Worm (Caenorhabditis elegans) whole organism, late embryonic: ENCODE measurements around the gene wht-1.

ENCODE experiments used
- C08G9.2 ChIP-seq: sonication (generic microtip); optimal IDR thresholded peaks from 2 replicates; lab custom pipeline; 2016; ENCODE audit warnings: mild to moderate bottlenecking, missing genetic modification characterization, moderate library complexity, missing compliant biosample characterization
- C38D4.7 ChIP-seq: fragments of 200-800 bp; sonication (Bioruptor generic); optimal IDR thresholded peaks from 2 replicates; lab custom pipeline; 2018; ENCODE audit warnings: mild to moderate bottlenecking, missing genetic modification characterization, moderate library complexity, missing compliant biosample characterization
- K02D7.2 ChIP-seq: sonication (generic microtip); optimal IDR thresholded peaks from 2 replicates; lab custom pipeline; 2017; ENCODE audit warnings: mild to moderate bottlenecking, missing genetic modification characterization, missing compliant biosample characterization
- T23F11.4 ChIP-seq: fragments of 200-800 bp; sonication (Bioruptor generic); optimal IDR thresholded peaks from 2 replicates; lab custom pipeline; 2018; ENCODE audit warnings: mild to moderate bottlenecking, missing genetic modification characterization, missing compliant biosample characterization
- Y22D7AL.16 ChIP-seq: sonication (generic microtip); optimal IDR thresholded peaks from 2 replicates; lab custom pipeline; 2016; ENCODE audit warnings: missing genetic modification characterization, missing compliant biosample characterization
- ceh-18 ChIP-seq: sonication (generic microtip); optimal IDR thresholded peaks from 2 replicates; lab custom pipeline; 2016; ENCODE audit warnings: missing genetic modification characterization, missing compliant biosample characterization
- ceh-19 ChIP-seq: fragments of 200-800 bp; sonication (Bioruptor generic); optimal IDR thresholded peaks from 2 replicates; lab custom pipeline; 2018; ENCODE audit warnings: mild to moderate bottlenecking, missing genetic modification characterization, missing compliant biosample characterization
- ceh-24 ChIP-seq: sonication (generic microtip); optimal IDR thresholded peaks from 2 replicates; lab custom pipeline; 2016; ENCODE audit warnings: mild to moderate bottlenecking, missing genetic modification characterization, missing compliant biosample characterization
- ceh-31 ChIP-seq: sonication (generic microtip); optimal IDR thresholded peaks from 2 replicates; lab custom pipeline; 2016; ENCODE audit warnings: missing genetic modification characterization, missing compliant biosample characterization
- ceh-48 ChIP-seq: sonication (generic microtip); optimal IDR thresholded peaks from 2 replicates; lab custom pipeline; 2016; ENCODE audit warnings: missing genetic modification characterization, inconsistent platforms, missing compliant biosample characterization
- ceh-6 ChIP-seq: fragments of 200-800 bp; sonication (Bioruptor generic); optimal IDR thresholded peaks from 2 replicates; lab custom pipeline; 2018; ENCODE audit warnings: mild to moderate bottlenecking, missing genetic modification characterization, missing compliant biosample characterization
- che-1 ChIP-seq: sonication (generic microtip); optimal IDR thresholded peaks from 2 replicates; lab custom pipeline; 2016; ENCODE audit warnings: mild to moderate bottlenecking, missing genetic modification characterization, missing compliant biosample characterization
- dmd-4 ChIP-seq: sonication (generic microtip); optimal IDR thresholded peaks from 2 replicates; lab custom pipeline; 2016; ENCODE audit warnings: borderline replicate concordance, missing genetic modification characterization, missing compliant biosample characterization
- dve-1 ChIP-seq: sonication (generic microtip); optimal IDR thresholded peaks from 2 replicates; lab custom pipeline; 2017; ENCODE audit warnings: antibody characterized with exemption, mild to moderate bottlenecking, missing genetic modification characterization, missing compliant biosample characterization
- elt-2 ChIP-seq: sonication (generic microtip); optimal IDR thresholded peaks from 2 replicates; lab custom pipeline; 2016; ENCODE audit warnings: missing genetic modification reagents, missing genetic modification characterization, missing compliant biosample characterization
- elt-4 ChIP-seq: sonication (generic microtip); optimal IDR thresholded peaks from 2 replicates; lab custom pipeline; 2016; ENCODE audit warnings: missing genetic modification characterization, missing compliant biosample characterization
- fkh-6 ChIP-seq: sonication (generic microtip); optimal IDR thresholded peaks from 2 replicates; lab custom pipeline; 2016; ENCODE audit warnings: missing genetic modification characterization, missing compliant biosample characterization
- gmeb-2 ChIP-seq: sonication (generic microtip); optimal IDR thresholded peaks from 2 replicates; lab custom pipeline; 2016; ENCODE audit warnings: missing genetic modification characterization, inconsistent platforms, missing compliant biosample characterization
- hlh-13 ChIP-seq: fragments of 200-800 bp; sonication (Bioruptor generic); optimal IDR thresholded peaks from 2 replicates; lab custom pipeline; 2018; ENCODE audit warnings: mild to moderate bottlenecking, missing genetic modification characterization, missing compliant biosample characterization
- hlh-15 ChIP-seq: sonication (generic microtip); optimal IDR thresholded peaks from 2 replicates; lab custom pipeline; 2016; ENCODE audit warnings: missing genetic modification characterization, missing compliant biosample characterization
- hlh-6 ChIP-seq: sonication (generic microtip); optimal IDR thresholded peaks from 2 replicates; lab custom pipeline; 2016; ENCODE audit warnings: missing genotype, missing genetic modification characterization, missing compliant biosample characterization
- lin-11 ChIP-seq: fragments of 200-800 bp; sonication (Bioruptor generic); optimal IDR thresholded peaks from 2 replicates; lab custom pipeline; 2018; ENCODE audit warnings: mild to moderate bottlenecking, missing genetic modification characterization, missing compliant biosample characterization
- mec-3 ChIP-seq: sonication (generic microtip); optimal IDR thresholded peaks from 2 replicates; lab custom pipeline; 2016; ENCODE audit warnings: borderline replicate concordance, missing genetic modification characterization, missing compliant biosample characterization
- nhr-11 ChIP-seq: fragments of 150-350 bp; optimal IDR thresholded peaks from 2 replicates; lab custom pipeline; 2014; ENCODE audit warnings: missing biosample characterization, missing genetic modification characterization
- odd-2 ChIP-seq: sonication (generic microtip); optimal IDR thresholded peaks from 2 replicates; lab custom pipeline; 2017; ENCODE audit warnings: antibody characterized with exemption, mild to moderate bottlenecking, missing genetic modification characterization, missing compliant biosample characterization
- pat-9 ChIP-seq: fragments of 200-800 bp; sonication (Bioruptor generic); optimal IDR thresholded peaks from 2 replicates; lab custom pipeline; 2018; ENCODE audit warnings: mild to moderate bottlenecking, missing genetic modification characterization, moderate library complexity, missing compliant biosample characterization
- pax-1 ChIP-seq: fragments of 150-350 bp; optimal IDR thresholded peaks from 2 replicates; lab custom pipeline; 2014; ENCODE audit warnings: missing biosample characterization, missing genetic modification characterization
- pha-2 ChIP-seq: sonication (generic microtip); optimal IDR thresholded peaks from 2 replicates; lab custom pipeline; 2017; ENCODE audit warnings: mild to moderate bottlenecking, missing genetic modification characterization, missing compliant biosample characterization
- ref-2 ChIP-seq: sonication (generic microtip); optimal IDR thresholded peaks from 2 replicates; lab custom pipeline; 2016; ENCODE audit warnings: missing genetic modification characterization, missing compliant biosample characterization
- sdc-2 ChIP-seq: sonication (generic microtip); optimal IDR thresholded peaks from 2 replicates; lab custom pipeline; 2016; ENCODE audit warnings: missing genotype, missing genetic modification characterization, missing compliant biosample characterization
- sox-4 ChIP-seq: sonication (generic microtip); optimal IDR thresholded peaks from 2 replicates; lab custom pipeline; 2017; ENCODE audit warnings: mild to moderate bottlenecking, missing genetic modification characterization, inconsistent platforms, missing compliant biosample characterization
- tbx-2 ChIP-seq: sonication (generic microtip); optimal IDR thresholded peaks from 2 replicates; lab custom pipeline; 2016; ENCODE audit warnings: missing genetic modification characterization, missing compliant biosample characterization
- unc-42 ChIP-seq: sonication (generic microtip); optimal IDR thresholded peaks from 2 replicates; lab custom pipeline; 2016; ENCODE audit warnings: missing genotype, missing genetic modification characterization, missing compliant biosample characterization
- unc-86 ChIP-seq: sonication (generic microtip); optimal IDR thresholded peaks from 2 replicates; lab custom pipeline; 2016; ENCODE audit warnings: missing genetic modification characterization, missing compliant biosample characterization

Gene wht-1

DNA sequence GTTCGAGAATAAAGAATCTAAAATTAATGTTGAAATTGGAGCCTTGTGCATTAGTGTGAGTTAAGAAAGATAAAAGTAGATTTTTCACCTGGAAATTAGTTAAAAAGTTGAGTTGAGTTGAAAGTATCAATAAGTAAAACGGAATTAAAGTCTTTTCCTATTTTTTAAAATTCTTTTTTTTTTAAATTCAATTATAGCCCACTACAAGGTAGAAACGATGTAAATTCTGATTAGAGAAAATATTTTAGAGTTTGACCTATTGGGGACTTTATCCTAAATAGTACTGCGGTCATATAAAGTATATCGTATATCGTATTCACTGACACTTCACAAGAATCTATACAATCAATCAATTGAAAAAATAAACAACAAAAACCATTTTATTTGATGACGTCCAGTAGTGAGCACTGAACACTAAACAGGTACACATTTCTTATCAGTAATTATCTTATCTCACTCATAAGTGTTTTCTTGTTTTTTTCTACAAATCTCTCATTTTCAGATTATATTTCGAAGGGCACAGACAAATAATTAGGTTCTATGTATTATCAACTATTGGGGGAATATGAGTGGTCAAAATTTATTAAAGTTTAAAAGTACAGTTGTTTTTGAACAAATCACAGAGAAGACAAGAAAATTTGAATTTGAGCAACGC, at the start of gene wht-1:
Gene wht-1, minus strand, starts transcription at position 51 of the 655 bp plus-strand sequence.
- TF ChIP-seq hlh-13 (GFP tag; lab: Kevin White, UChicago) (no peak), elt-2 (tag; lab: Kevin White, UChicago) (peak; percentile 88)
- TF ChIP-seq, all 69 proteins: peak for 1

DNA sequence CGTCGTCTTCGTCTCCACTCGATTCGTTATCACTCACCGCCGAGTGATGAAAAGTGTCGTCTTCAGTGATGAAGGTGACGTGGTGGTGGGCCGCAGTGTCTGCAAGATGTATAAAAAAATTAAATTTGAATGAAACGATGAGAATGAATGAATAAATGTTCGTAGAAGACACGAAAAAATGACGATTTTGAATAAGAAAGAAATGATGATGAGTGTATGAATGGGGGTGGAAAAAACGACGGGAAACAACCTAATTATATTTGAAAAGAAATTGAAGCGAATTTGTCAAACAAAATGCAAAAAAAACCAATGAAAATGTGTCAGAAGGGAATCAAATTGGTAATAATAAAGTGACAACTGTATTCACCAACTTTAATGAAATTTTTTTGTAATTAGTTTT, 48.6 kb upstream of the wht-1 start, which contains the start of gene mvk-1:
Gene mvk-1, minus strand, starts transcription at position 101 of the 400 bp plus-strand sequence.
- TF ChIP-seq pax-1 (tag; lab: Kevin White, UChicago) (no peak), unc-86 (tag; lab: Kevin White, UChicago) (no peak), lin-11 (tag; lab: Kevin White, UChicago) (no peak), odd-2 (tag; lab: Kevin White, UChicago) (no peak), pha-2 (tag; lab: Kevin White, UChicago) (no peak), sdc-2 (tag; lab: Kevin White, UChicago) (no peak), gmeb-2 (tag; lab: Kevin White, UChicago) (no peak), elt-4 (no peak), dmd-4 (tag; lab: Kevin White, UChicago) (no peak)

DNA sequence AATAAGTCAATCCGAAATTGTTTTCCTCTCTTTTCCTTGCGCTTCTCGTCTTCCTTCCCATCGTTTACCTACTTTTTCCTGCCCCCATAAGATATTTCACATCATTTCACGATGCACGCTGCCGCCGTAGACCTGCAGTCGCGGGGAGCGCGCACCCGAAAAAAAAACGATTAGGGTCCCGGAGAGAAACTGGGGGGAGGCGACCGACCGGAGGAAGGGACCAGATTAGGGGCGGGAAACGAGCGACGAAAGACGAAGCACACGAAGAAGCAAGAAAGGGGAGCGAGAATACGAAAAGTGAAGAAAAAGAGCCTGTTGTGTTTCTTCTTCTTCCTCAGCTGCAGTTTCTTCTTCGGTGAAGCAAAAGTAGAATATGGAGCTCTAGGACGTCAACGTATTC, 47.7 kb upstream of the wht-1 start:
- peak; percentile 29 for TF ChIP-seq tbx-2
- peak; percentile 10 for TF ChIP-seq ceh-19 (GFP tag; lab: Kevin White, UChicago)
- TF ChIP-seq hlh-6 (tag; lab: Kevin White, UChicago), result no peak
- no peak for TF ChIP-seq hlh-15 (tag; lab: Kevin White, UChicago)
- peak; percentile 42 for TF ChIP-seq ceh-31 (tag; lab: Kevin White, UChicago)
- no peak for TF ChIP-seq nhr-11 (tag; lab: Kevin White, UChicago)
- TF ChIP-seq unc-42 (tag; lab: Kevin White, UChicago), result peak; percentile 74
- no peak for TF ChIP-seq sox-4 (tag; lab: Kevin White, UChicago)
- TF ChIP-seq ref-2 (tag; lab: Kevin White, UChicago), result peak; percentile 30
- peak; percentile 22 for TF ChIP-seq sdc-2 (tag; lab: Kevin White, UChicago)
- TF ChIP-seq mec-3, result no peak
- TF ChIP-seq C38D4.7 (GFP tag; lab: Kevin White, UChicago), result no peak
- no peak for TF ChIP-seq dve-1 (tag; lab: Kevin White, UChicago)

DNA sequence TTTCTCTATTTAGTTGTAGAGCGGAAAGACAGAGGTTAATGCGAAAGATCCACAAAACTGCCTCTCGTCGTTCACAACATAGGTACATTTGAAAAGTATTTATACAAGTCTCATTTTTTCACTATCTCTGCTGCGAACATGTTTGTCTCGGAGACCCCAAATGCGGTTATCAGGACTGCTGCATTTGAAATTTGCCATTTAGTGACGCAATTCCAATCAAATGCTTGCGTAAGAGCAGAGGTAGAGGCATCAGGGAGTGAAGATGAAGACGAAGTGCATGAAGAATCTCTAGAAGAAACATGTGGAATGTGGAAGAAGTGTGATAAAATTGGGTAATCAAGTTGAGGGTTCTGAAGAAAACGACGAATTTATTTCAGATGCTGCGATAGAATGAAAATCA, 46.6 kb upstream of the wht-1 start:
- TF ChIP-seq elt-2 (tag; lab: Kevin White, UChicago) (peak; percentile 47), ceh-48 (no peak)

DNA sequence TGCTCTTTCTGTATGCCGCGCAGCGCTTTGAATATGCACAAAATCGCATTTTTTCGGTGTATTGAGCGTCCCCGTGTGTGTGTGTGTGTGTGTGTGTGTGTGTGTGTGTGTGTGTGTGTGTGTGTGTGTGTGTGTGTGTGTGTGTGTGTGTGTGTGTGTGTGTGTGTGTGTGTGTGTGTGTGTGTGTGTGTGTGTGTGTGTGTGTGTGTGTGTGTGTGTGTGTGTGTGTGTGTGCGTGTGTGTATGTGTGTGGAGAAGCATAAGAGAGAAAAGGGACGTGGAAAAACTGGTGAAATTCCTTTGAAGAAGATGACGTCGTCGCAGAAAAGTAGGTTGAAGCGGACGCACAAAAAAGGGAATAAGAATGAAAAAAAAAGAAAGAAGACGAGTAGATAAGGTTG, 45.8 kb upstream of the wht-1 start:
- TF ChIP-seq sox-4 (tag; lab: Kevin White, UChicago), result peak; percentile 60
- TF ChIP-seq C38D4.7 (GFP tag; lab: Kevin White, UChicago), result peak; percentile 63
- TF ChIP-seq elt-2 (tag; lab: Kevin White, UChicago), result peak; percentile 54
- TF ChIP-seq ceh-31 (tag; lab: Kevin White, UChicago), result peak; percentile 3
- TF ChIP-seq ceh-18, result peak; percentile 39
- peak; percentile 15 for TF ChIP-seq ceh-24 (tag; lab: Kevin White, UChicago)
- TF ChIP-seq T23F11.4, result peak; percentile 65
- peak; percentile 49 for TF ChIP-seq che-1 (tag; lab: Kevin White, UChicago)
- TF ChIP-seq lin-11 (tag; lab: Kevin White, UChicago), result peak; percentile 12
- TF ChIP-seq pha-2 (tag; lab: Kevin White, UChicago), result peak; percentile 27
- peak; percentile 71 for TF ChIP-seq gmeb-2 (tag; lab: Kevin White, UChicago)
- TF ChIP-seq ceh-19 (GFP tag; lab: Kevin White, UChicago), result peak; percentile 59
- TF ChIP-seq K02D7.2 (tag; lab: Kevin White, UChicago), result peak; percentile 67
- peak; percentile 49 for TF ChIP-seq tbx-2
- TF ChIP-seq pat-9 (tag; lab: Kevin White, UChicago), result peak; percentile 65
- TF ChIP-seq Y22D7AL.16, result peak; percentile 5
- peak; percentile 34 for TF ChIP-seq unc-42 (tag; lab: Kevin White, UChicago)
- TF ChIP-seq C08G9.2 (tag; lab: Kevin White, UChicago), result peak; percentile 3
- TF ChIP-seq fkh-6, result peak; percentile 7
- TF ChIP-seq ceh-6 (GFP tag; lab: Kevin White, UChicago), result peak; percentile 59
- peak; percentile 44 for TF ChIP-seq hlh-13 (GFP tag; lab: Kevin White, UChicago)
